Fruit fly (Drosophila melanogaster) whole organism: ENCODE results near the gene CG7069.

Source experiments
- CG8478 ChIP-seq: fragments of >200 bp; optimal IDR thresholded peaks from 2 replicates; lab custom pipeline; 2018; ENCODE audit warnings: inconsistent platforms
- Dll ChIP-seq: fragments of >200 bp; optimal IDR thresholded peaks from 2 replicates; lab custom pipeline; 2017
- EcR ChIP-seq, 2 experiments: fragments of >200 bp; optimal IDR thresholded peaks; 2 replicates each; lab custom pipeline; 2017; ENCODE audit warnings: missing biosample characterization in 2 of 2, missing genetic modification characterization in 2 of 2, missing genetic modification reagents in 2 of 2
- pan ChIP-seq: fragments of >200 bp; optimal IDR thresholded peaks from 2 replicates; lab custom pipeline; 2017
- psq ChIP-seq: fragments of >200 bp; optimal IDR thresholded peaks from 2 replicates; lab custom pipeline; 2017
- usp ChIP-seq: fragments of >200 bp; optimal IDR thresholded peaks from 2 replicates; lab custom pipeline; 2017; ENCODE audit warnings: missing biosample characterization, missing genetic modification characterization, mixed read lengths

DNA sequence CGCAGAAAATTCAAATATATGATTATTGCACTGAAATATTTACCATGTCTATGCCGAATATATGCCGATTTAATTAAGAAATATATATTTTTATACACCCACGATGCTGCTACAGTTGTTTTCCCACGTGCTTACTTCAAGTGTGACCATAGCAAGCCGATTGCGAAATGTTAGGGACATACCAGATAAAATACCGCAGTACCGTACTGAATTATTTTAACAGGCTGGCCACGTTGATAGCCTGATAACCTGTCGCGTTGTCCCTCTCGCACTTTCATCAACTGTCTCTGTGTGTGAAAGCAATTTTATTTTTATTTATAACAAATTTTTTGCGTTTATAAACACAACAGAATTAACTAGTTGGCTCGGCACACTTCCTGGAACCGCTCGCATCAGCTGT is 48.3 kb downstream of the CG7069 start, which contains the start of the genes Nop56 and mats:
- TF ChIP-seq CG8478 (lab: Kevin White, UChicago) = no peak
- TF ChIP-seq psq (lab: Kevin White, UChicago) = no peak
- no peak for TF ChIP-seq usp
- TF ChIP-seq EcR (GFP tag; optimal IDR thresholded peaks at IDR 0.05; lab: Kevin White, UChicago) = no peak
- TF ChIP-seq Dll = no peak
- TF ChIP-seq pan (lab: Kevin White, UChicago) = no peak
